Worm (Caenorhabditis elegans): ENCODE results near the gene K04F1.8.

The K04F1.8 gene

DNA sequence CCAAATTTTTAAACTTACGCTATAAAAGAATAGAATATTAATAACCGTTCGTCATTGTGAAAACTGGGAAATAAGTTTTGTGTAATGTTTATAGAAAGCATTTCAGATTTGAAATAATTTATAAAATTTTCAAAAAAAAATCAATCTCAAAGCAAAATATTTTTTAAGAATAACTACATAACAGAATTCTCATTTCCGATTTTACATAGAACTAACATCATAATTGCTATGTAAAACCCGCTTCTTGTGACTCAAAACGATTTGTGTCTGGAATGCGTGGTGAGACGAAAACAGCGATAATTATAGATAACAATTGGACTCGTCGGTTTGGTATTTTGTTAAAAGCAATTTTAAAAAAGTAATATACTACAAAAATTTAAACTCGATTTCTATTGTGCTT lies 13.8 kb downstream of the K04F1.8 start, which contains the start of gene srw-91:
Gene srw-91 (minus strand): TSS at position 101 of the 400 bp plus-strand sequence.
- TF ChIP-seq zim-3 (tag; optimal IDR thresholded peaks at IDR 0.05) = no peak
- no peak for TF ChIP-seq tbp1 (GFP tag; optimal IDR thresholded peaks at IDR 0.05)
- TF ChIP-seq attf-5 (GFP tag; optimal IDR thresholded peaks at IDR 0.05) = no peak
- no peak for TF ChIP-seq Y53G8AR.9 (GFP tag; conservative IDR thresholded peaks at IDR 0.05)
- TF ChIP-seq ceh-40 (GFP tag; IDR thresholded peaks at IDR 0.05) = no peak
- TF ChIP-seq ceh-79 (tag; optimal IDR thresholded peaks at IDR 0.05) = no peak
- no peak for TF ChIP-seq sptf-2 (GFP tag; optimal IDR thresholded peaks at IDR 0.05)
- no peak for TF ChIP-seq pbrm-1 (GFP tag; IDR thresholded peaks at IDR 0.05)
- no peak for TF ChIP-seq madf-8 (GFP tag; conservative IDR thresholded peaks at IDR 0.05)
- TF ChIP-seq hlh-12 (tag; optimal IDR thresholded peaks at IDR 0.05) = no peak
- no peak for TF ChIP-seq rcor-1 (GFP tag; IDR thresholded peaks at IDR 0.05)
- no peak for TF ChIP-seq lir-1 (GFP tag; conservative IDR thresholded peaks at IDR 0.05)
- TF ChIP-seq Y79H2A.3 (GFP tag; conservative IDR thresholded peaks at IDR 0.05) = no peak

DNA sequence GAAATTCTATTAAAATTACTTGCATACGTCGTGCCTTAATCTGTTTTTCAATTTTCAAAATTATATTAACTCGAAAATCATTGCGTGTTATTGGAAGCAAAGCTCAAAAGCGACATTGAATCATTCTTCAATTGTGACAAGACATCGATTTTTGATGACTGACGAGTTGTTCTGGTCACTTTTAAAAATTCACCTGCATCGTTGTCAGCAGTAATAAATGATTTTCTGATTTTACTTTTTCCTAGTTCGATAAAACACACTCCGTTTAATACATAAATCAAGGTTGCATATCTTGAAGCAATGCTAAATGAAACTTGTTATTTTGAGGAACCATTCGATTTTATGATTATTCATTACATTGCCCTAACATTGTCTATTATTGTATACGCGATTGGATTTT lies 15.3 kb downstream of the K04F1.8 start, which contains the start of gene srh-3:
Gene srh-3 (plus strand): TSS at position 301 of the 400 bp plus-strand sequence.
- no peak for TF ChIP-seq lin-35 (GFP tag; optimal IDR thresholded peaks at IDR 0.05)
- no peak for TF ChIP-seq ekl-4 (GFP tag; IDR thresholded peaks at IDR 0.05)
- TF ChIP-seq ceh-79 (tag; optimal IDR thresholded peaks at IDR 0.05) = no peak
- no peak for TF ChIP-seq lir-1 (GFP tag; conservative IDR thresholded peaks at IDR 0.05)
- no peak for TF ChIP-seq F55B11.4 (tag; optimal IDR thresholded peaks at IDR 0.05; ENCODE audit: borderline replicate concordance, insufficient read depth)
- no peak for TF ChIP-seq mcd-1 (GFP tag; IDR thresholded peaks at IDR 0.05)
- no peak for TF ChIP-seq dpff-1 (tag; optimal IDR thresholded peaks at IDR 0.05)
- TF ChIP-seq ceh-91 (GFP tag; IDR thresholded peaks at IDR 0.05) = no peak
- TF ChIP-seq sptf-2 (GFP tag; optimal IDR thresholded peaks at IDR 0.05) = no peak
- no peak for TF ChIP-seq egrh-3 (GFP tag; IDR thresholded peaks at IDR 0.05)

DNA sequence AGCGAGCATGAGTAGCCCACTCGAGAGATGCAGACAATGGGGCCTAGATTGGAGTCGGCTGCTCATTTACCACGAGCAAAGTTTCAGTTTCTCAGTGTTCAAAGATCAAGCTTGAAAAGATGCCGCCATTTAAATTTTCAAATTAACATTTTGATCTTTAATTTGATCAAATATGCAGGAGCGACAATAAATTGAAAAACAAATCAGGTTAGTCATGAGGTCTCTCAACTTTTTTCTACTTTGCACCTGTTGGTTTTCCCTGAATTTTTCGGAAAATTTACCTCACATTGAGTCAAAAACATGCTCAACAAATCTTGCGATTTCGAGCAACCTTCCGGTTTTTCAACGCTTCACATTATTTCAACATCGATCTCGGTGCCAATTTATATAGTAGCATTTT lies 18.3 kb downstream of the K04F1.8 start, which contains the start of gene srh-5:
Gene srh-5 (plus strand): TSS at position 301 of the 400 bp plus-strand sequence.
- TF ChIP-seq cebp-2 (GFP tag; IDR thresholded peaks at IDR 0.05) (no peak), snpc-1.3 (tag; optimal IDR thresholded peaks at IDR 0.05; ENCODE audit: insufficient read depth) (no peak), attf-6 (GFP tag; IDR thresholded peaks at IDR 0.05) (no peak), hsf-1 (GFP tag; IDR thresholded peaks at IDR 0.05) (no peak), B0019.2 (GFP tag; conservative IDR thresholded peaks at IDR 0.05) (no peak), dpff-1 (tag; optimal IDR thresholded peaks at IDR 0.05) (no peak)

DNA sequence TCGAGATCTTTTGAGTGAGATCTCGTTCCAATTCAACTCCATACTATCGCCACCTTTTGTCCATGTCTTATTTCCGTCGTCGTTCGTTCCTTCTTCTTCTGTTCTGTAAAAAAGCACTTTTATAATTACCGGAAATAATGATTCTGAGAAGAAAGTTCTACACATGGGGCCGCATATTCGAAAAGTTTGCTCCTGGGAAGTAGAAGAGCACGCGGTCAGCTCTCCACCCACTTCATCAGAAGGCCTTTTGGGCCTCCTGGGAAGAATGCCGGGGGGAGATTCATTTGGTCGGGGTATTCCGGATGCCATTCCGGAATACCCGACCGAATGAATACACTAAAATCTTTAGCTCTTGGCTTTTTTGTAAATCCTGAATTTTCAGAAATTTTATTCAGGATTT lies 25.5 kb downstream of the K04F1.8 start, which contains the start of gene Y46H3C.5:
Gene Y46H3C.5 (minus strand): TSS at position 2 of the 400 bp plus-strand sequence.
- TF ChIP-seq aptf-3 (GFP tag; IDR thresholded peaks at IDR 0.05) = 0 out of 2 replicates have a peak, but pooled peaks have one; percentile 63
- TF ChIP-seq aptf-2 (GFP tag; conservative IDR thresholded peaks at IDR 0.05) = peak; percentile 80

DNA sequence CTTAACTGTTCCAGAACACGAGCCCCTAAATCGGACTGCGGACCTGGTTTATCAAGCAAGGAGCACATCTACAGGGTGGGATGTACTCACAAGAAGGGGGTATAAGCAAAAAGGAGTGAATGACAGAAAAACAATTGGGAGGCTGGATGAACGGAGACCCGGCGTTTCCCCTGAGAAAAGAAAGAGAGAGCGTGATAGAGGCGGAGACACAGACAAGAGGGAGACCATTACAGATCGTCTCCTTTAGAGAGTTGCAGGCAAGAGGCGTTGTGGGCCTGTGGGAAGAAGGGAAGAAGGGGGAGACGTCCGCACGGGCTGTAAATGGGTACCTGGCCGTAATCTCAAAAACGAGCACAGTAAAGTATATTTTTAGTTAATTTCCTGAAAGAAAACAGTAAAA lies 26.9 kb downstream of the K04F1.8 start, which contains the start of gene Y46H3C.7:
Gene Y46H3C.7 (minus strand): TSS at position 147 of the 400 bp plus-strand sequence.
- 0 out of 2 replicates have a peak, but pooled peaks have one; percentile 60 for TF ChIP-seq aptf-3 (GFP tag; IDR thresholded peaks at IDR 0.05)
- TF ChIP-seq hmg-1.2 (GFP tag; IDR thresholded peaks at IDR 0.05) = peak; percentile 65
- TF ChIP-seq aptf-2 (GFP tag; conservative IDR thresholded peaks at IDR 0.05) = peak; percentile 94

DNA sequence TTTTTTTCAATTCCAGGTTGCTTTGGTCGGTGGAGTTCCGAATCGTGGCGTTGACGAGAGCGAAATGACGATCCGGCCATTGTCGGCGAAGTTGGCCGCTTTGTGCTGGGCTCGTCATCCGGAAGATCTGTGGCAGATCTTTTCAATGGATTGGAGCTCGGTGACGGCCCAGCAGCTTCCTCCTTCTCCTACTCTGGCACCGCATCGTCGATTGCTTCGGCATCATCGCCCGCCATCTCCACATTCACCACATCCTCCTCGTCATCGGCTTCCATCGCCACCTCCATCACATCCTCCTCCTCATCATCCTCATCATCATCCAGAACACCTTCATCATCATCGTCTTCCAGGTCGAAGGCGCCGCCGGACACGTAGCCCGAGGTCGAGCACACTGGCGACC lies 31.4 kb downstream of the K04F1.8 start:
- TF ChIP-seq ama-1 (optimal IDR thresholded peaks at IDR 0.05) (no peak), ama-1 (GFP tag; optimal IDR thresholded peaks at IDR 0.05) (no peak), dpff-1 (tag; optimal IDR thresholded peaks at IDR 0.05) (no peak), xnd-1 (tag; optimal IDR thresholded peaks at IDR 0.05) (no peak), ceh-100 (GFP tag; IDR thresholded peaks at IDR 0.05) (no peak), egl-44 (GFP tag; IDR thresholded peaks at IDR 0.05) (no peak), zfh-2 (GFP tag; conservative IDR thresholded peaks at IDR 0.05) (peak; percentile 79), snpc-1.1 (tag; optimal IDR thresholded peaks at IDR 0.05; ENCODE audit: insufficient read depth) (no peak), K12H6.12 (tag; optimal IDR thresholded peaks at IDR 0.05) (no peak), nhr-80 (tag; optimal IDR thresholded peaks at IDR 0.05) (no peak), egrh-3 (GFP tag; IDR thresholded peaks at IDR 0.05) (peak; percentile 49; the same call in 1 of the 2 replicates), ZK185.1 (tag; optimal IDR thresholded peaks at IDR 0.05; ENCODE audit: poor library complexity, severe bottlenecking) (no peak), F39B2.1 (GFP tag; IDR thresholded peaks at IDR 0.05) (no peak), attf-3 (GFP tag; conservative IDR thresholded peaks at IDR 0.05) (no peak)
